Worm (Caenorhabditis elegans) whole organism, young adult: Measurements from ENCODE around the gene xrn-2.

ENCODE experiments used
- D2030.7 ChIP-seq: fragments of 200-800 bp; sonication (Bioruptor generic); IDR thresholded peaks from 2 replicates; pipeline ENCODE4 v1.3.6; 2022; ENCODE audit warnings: missing genetic modification reagents, missing genetic modification characterization, missing compliant biosample characterization
- pha-4 ChIP-seq: fragments of 150-350 bp; sonication (generic microtip); optimal IDR thresholded peaks from 2 replicates; lab custom pipeline; 2014; ENCODE audit warnings: missing biosample characterization, missing genetic modification reagents, missing genetic modification characterization

DNA sequence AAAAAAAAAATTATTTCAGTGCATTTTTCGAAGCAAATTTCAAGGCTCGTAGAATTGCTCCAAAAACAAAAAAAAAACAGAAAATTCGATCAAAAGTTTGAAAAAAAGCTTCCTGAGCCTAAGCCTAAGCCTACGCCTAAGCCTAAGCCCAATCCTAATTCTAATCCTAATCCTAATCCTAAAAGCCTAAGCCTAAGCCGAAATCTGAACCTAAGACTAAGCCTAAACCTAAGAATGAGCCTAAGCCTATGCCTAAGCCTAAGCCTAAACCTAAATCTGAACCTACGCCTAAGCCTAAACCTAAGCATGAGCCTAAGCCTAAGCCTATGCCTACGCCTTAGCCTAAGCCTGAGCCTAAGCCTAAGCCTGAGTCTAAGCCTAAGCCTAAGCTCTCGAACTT lies 50.6 kb downstream of the xrn-2 start:
- no peak for TF ChIP-seq pha-4 (tag; lab: Kevin White, UChicago)
- TF ChIP-seq D2030.7 (GFP tag; lab: Robert Waterston, UW), result no peak
